Fruit fly (Drosophila melanogaster): Measurements from ENCODE around the gene CG32071.

DNA sequence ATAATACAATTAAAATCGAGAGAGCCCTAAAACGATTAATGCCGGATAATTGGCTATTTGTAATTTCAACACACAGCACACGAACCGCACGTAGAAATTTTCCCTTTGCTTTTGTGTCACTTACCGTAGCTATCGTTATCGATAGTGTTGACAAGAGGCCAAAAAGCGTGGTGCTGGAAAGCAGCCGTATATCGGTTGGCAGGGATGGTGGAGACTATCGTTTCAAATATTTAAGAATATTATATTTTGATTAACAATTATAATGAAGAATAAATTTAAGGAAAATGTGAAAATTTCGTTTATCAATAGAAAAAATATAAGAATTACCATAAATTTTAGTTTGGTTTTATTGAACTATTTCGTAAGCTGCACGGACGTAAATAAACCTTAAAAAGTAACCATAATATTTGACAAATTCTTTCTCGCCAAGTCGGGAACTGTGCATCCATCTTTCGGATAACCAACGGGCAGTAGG, 10.6 kb downstream of the CG32071 start, which contains the start of gene JIL-1:
- no peak for TF ChIP-seq CG8478 (optimal IDR thresholded peaks at IDR 0.05)
- no peak for TF ChIP-seq pan (optimal IDR thresholded peaks at IDR 0.05)

Measured in whole organism.